Fruit fly (Drosophila melanogaster): Measurements from ENCODE around the gene ebd1.

The ebd1 gene

dm6 chr3L:654019-654418 is 31.3 kb downstream of the ebd1 start, which contains the start of the genes MED30 and Rev1:
TSS of gene MED30 (minus strand) at chr3L:654089.
TSS of gene Rev1 (plus strand) at chr3L:654363.
- TF ChIP-seq ey (GFP tag; optimal IDR thresholded peaks at IDR 0.05): peak; percentile 97
- peak; percentile 86 for TF ChIP-seq Mio (GFP tag; optimal IDR thresholded peaks at IDR 0.05)
- peak; percentile 96 for TF ChIP-seq sv (GFP tag; optimal IDR thresholded peaks at IDR 0.05)
- no peak for TF ChIP-seq CrebA (GFP tag; optimal IDR thresholded peaks at IDR 0.05; ENCODE audit: borderline replicate concordance)
- TF ChIP-seq HLH106 (tag; optimal IDR thresholded peaks at IDR 0.05): peak; percentile 93
- peak; percentile 89 for TF ChIP-seq Sp1 (GFP tag; optimal IDR thresholded peaks at IDR 0.05)
- TF ChIP-seq fru (GFP tag; optimal IDR thresholded peaks at IDR 0.05): peak; percentile 97
- TF ChIP-seq tai (GFP tag; optimal IDR thresholded peaks at IDR 0.05): no peak
- TF ChIP-seq br (GFP tag; optimal IDR thresholded peaks at IDR 0.05): peak; percentile 96
- TF ChIP-seq Rel (GFP tag; optimal IDR thresholded peaks at IDR 0.05): peak; percentile 56
- TF ChIP-seq Rel (tag; optimal IDR thresholded peaks at IDR 0.05): peak; percentile 68
- TF ChIP-seq CG32264 (GFP tag; optimal IDR thresholded peaks at IDR 0.05): peak; percentile 92
- TF ChIP-seq Hr83 (GFP tag; optimal IDR thresholded peaks at IDR 0.05; ENCODE audit: poor library complexity, severe bottlenecking): peak; percentile 96
- TF ChIP-seq Dfd (GFP tag; optimal IDR thresholded peaks at IDR 0.05): no peak
- peak; percentile 97 for TF ChIP-seq rgr (GFP tag; optimal IDR thresholded peaks at IDR 0.05)
- no peak for TF ChIP-seq lola (GFP tag; optimal IDR thresholded peaks at IDR 0.05)
- peak; percentile 68 to 98 for TF ChIP-seq foxo (GFP tag; optimal IDR thresholded peaks at IDR 0.05)
- peak; percentile 83 for TF ChIP-seq GATAd (GFP tag; optimal IDR thresholded peaks at IDR 0.05)
- no peak for TF ChIP-seq dl (GFP tag; optimal IDR thresholded peaks at IDR 0.05; ENCODE audit: insufficient read depth in 1 of 2, partially characterized antibody in 2 of 2)
- no peak for TF ChIP-seq Hr78 (GFP tag; optimal IDR thresholded peaks at IDR 0.05)
- no peak for TF ChIP-seq Vsx2 (GFP tag; optimal IDR thresholded peaks at IDR 0.05; ENCODE audit: partially characterized antibody)
- peak; percentile 97 for TF ChIP-seq h (GFP tag; optimal IDR thresholded peaks at IDR 0.05)
- peak; percentile 97 for TF ChIP-seq Jra (GFP tag; optimal IDR thresholded peaks at IDR 0.05)
- TF ChIP-seq Hnf4 (GFP tag; optimal IDR thresholded peaks at IDR 0.05): peak; percentile 98
- peak; percentile 24 for TF ChIP-seq Myc (optimal IDR thresholded peaks at IDR 0.05)
- TF ChIP-seq OdsH (GFP tag; optimal IDR thresholded peaks at IDR 0.05): peak; percentile 96
- peak; percentile 87 for TF ChIP-seq CG9705 (GFP tag; optimal IDR thresholded peaks at IDR 0.05)
- peak; percentile 80 for TF ChIP-seq dmrt93B (GFP tag; optimal IDR thresholded peaks at IDR 0.05)
- TF ChIP-seq woc (GFP tag; optimal IDR thresholded peaks at IDR 0.05): peak; percentile 89
- peak; percentile 85 for TF ChIP-seq sage (GFP tag; optimal IDR thresholded peaks at IDR 0.05)
- no peak for TF ChIP-seq usp (GFP tag; optimal IDR thresholded peaks at IDR 0.05)
- no peak for TF ChIP-seq N (GFP tag; optimal IDR thresholded peaks at IDR 0.05)
- peak; percentile 94 for TF ChIP-seq dsf (GFP tag; optimal IDR thresholded peaks at IDR 0.05; ENCODE audit: borderline replicate concordance)
- no peak for TF ChIP-seq brk (GFP tag; optimal IDR thresholded peaks at IDR 0.05)
- no peak for TF ChIP-seq Dif (GFP tag; optimal IDR thresholded peaks at IDR 0.05; ENCODE audit: partially characterized antibody)
- TF ChIP-seq pan (optimal IDR thresholded peaks at IDR 0.05): no peak
- peak; percentile 90 for TF ChIP-seq jim (GFP tag; optimal IDR thresholded peaks at IDR 0.05)
- peak; percentile 90 for TF ChIP-seq psq (GFP tag; optimal IDR thresholded peaks at IDR 0.05)
- TF ChIP-seq Abd-B (GFP tag; optimal IDR thresholded peaks at IDR 0.05): no peak

dm6 chr3L:652637-653036 is 32.7 kb downstream of the ebd1 start, which contains the start of gene CG3402:
TSS of gene CG3402 (minus strand) at chr3L:652881.
- TF ChIP-seq Dfd (GFP tag; optimal IDR thresholded peaks at IDR 0.05) (no peak), Vsx2 (GFP tag; optimal IDR thresholded peaks at IDR 0.05; ENCODE audit: partially characterized antibody) (no peak), br (GFP tag; optimal IDR thresholded peaks at IDR 0.05) (no peak), HLH106 (tag; optimal IDR thresholded peaks at IDR 0.05) (no peak), CG32264 (GFP tag; optimal IDR thresholded peaks at IDR 0.05) (no peak), foxo (GFP tag; optimal IDR thresholded peaks at IDR 0.05) (no peak), pan (optimal IDR thresholded peaks at IDR 0.05) (no peak), GATAd (GFP tag; optimal IDR thresholded peaks at IDR 0.05) (no peak), Hr83 (GFP tag; optimal IDR thresholded peaks at IDR 0.05; ENCODE audit: poor library complexity, severe bottlenecking) (no peak), tai (GFP tag; optimal IDR thresholded peaks at IDR 0.05) (no peak), Myc (optimal IDR thresholded peaks at IDR 0.05) (no peak), rgr (GFP tag; optimal IDR thresholded peaks at IDR 0.05) (no peak), psq (GFP tag; optimal IDR thresholded peaks at IDR 0.05) (no peak), usp (GFP tag; optimal IDR thresholded peaks at IDR 0.05) (no peak), jim (GFP tag; optimal IDR thresholded peaks at IDR 0.05) (no peak), sage (GFP tag; optimal IDR thresholded peaks at IDR 0.05) (no peak), Hr78 (GFP tag; optimal IDR thresholded peaks at IDR 0.05) (no peak), h (GFP tag; optimal IDR thresholded peaks at IDR 0.05) (no peak)
